Worm (Caenorhabditis elegans) whole organism, midembryonic: Measurements from ENCODE around the gene hum-6.

Experiments used
- T22C8.4 ChIP-seq: fragments of 200-800 bp; sonication (Bioruptor generic); IDR thresholded peaks from 2 replicates; pipeline ENCODE4 v1.3.6; 2022; ENCODE audit warnings: missing genetic modification characterization, missing compliant biosample characterization
- cog-1 ChIP-seq: sonication (generic microtip); optimal IDR thresholded peaks from 2 replicates; lab custom pipeline; 2016; ENCODE audit warnings: missing genetic modification characterization, missing compliant biosample characterization
- flt-1 ChIP-seq: fragments of 200-800 bp; sonication (Bioruptor generic); IDR thresholded peaks from 2 replicates; pipeline ENCODE4 v1.3.6; 2022; ENCODE audit warnings: missing genetic modification characterization, missing compliant biosample characterization

ce11 chrX:2302782-2303181 is at the start of gene hum-6:
- TF ChIP-seq T22C8.4 (no peak), flt-1 (GFP tag; lab: Robert Waterston, UW) (no peak), cog-1 (tag; lab: Kevin White, UChicago) (no peak)
